Worm (Caenorhabditis elegans): ENCODE measurements around the gene cup-4.
A peak's percentile ranks its signal among the peaks of the same experiment; 100 is the strongest.

The cup-4 gene

ce11 chrIII:7854494-7855184 lies 11.7 kb upstream of the cup-4 start, which contains the start of gene rpl-35 (continued):
- TF ChIP-seq Y5F2A.4 (GFP tag; optimal IDR thresholded peaks at IDR 0.05) (peak; percentile 95), tra-1 (GFP tag; IDR thresholded peaks at IDR 0.05) (peak; percentile 100), F44E2.7 (GFP tag; IDR thresholded peaks at IDR 0.05) (peak; percentile 96), mep-1 (tag; optimal IDR thresholded peaks at IDR 0.05) (peak; percentile 100), F49E8.2 (tag; optimal IDR thresholded peaks at IDR 0.05; ENCODE audit: borderline replicate concordance) (peak; percentile 98), spr-1 (tag; optimal IDR thresholded peaks at IDR 0.05) (peak; percentile 98), duxl-1 (tag; optimal IDR thresholded peaks at IDR 0.05; ENCODE audit: poor library complexity) (peak; percentile 98), saeg-2 (GFP tag; IDR thresholded peaks at IDR 0.05) (peak; percentile 97), nhr-42 (GFP tag; IDR thresholded peaks at IDR 0.05) (peak; percentile 99), madf-9 (GFP tag; conservative IDR thresholded peaks at IDR 0.05) (peak; percentile 99), gei-8 (GFP tag; optimal IDR thresholded peaks at IDR 0.05) (peak; percentile 90), spr-3 (GFP tag; optimal IDR thresholded peaks at IDR 0.05) (peak; percentile 97), zag-1 (tag; optimal IDR thresholded peaks at IDR 0.05) (peak; percentile 92), ceh-32 (tag; optimal IDR thresholded peaks at IDR 0.05; ENCODE audit: poor library complexity) (peak; percentile 83), lin-29 (GFP tag; IDR thresholded peaks at IDR 0.05) (peak; percentile 99), dve-1 (tag; optimal IDR thresholded peaks at IDR 0.05; ENCODE audit: insufficient read depth) (peak; percentile 100), aly-2 (tag; optimal IDR thresholded peaks at IDR 0.05) (peak; percentile 95), hlh-30 (tag; optimal IDR thresholded peaks at IDR 0.05; ENCODE audit: insufficient read depth) (peak; percentile 97), F26F4.8 (GFP tag; conservative IDR thresholded peaks at IDR 0.05) (no peak), nhr-28 (tag; optimal IDR thresholded peaks at IDR 0.05) (peak; percentile 99), ama-1 (optimal IDR thresholded peaks at IDR 0.05) (peak; percentile 93), ceh-44 (GFP tag; IDR thresholded peaks at IDR 0.05) (peak; percentile 88), vab-7 (GFP tag; IDR thresholded peaks at IDR 0.05) (peak; percentile 99), ces-1 (GFP tag; optimal IDR thresholded peaks at IDR 0.05) (peak; percentile 97), Y75B8A.6 (GFP tag; IDR thresholded peaks at IDR 0.05) (peak; percentile 96), snpc-1.2 (GFP tag; IDR thresholded peaks at IDR 0.05) (peak; percentile 96), ceh-82 (tag; optimal IDR thresholded peaks at IDR 0.05) (peak; percentile 56), nhr-48 (tag; optimal IDR thresholded peaks at IDR 0.05) (peak; percentile 96), nhr-102 (tag; optimal IDR thresholded peaks at IDR 0.05) (peak; percentile 99)

- TF ChIP-seq ama-1 (optimal IDR thresholded peaks at IDR 0.05) = no peak
- TF ChIP-seq nhr-11 (tag; optimal IDR thresholded peaks at IDR 0.05) = no peak
- no peak for TF ChIP-seq zfp-3 (GFP tag; conservative IDR thresholded peaks at IDR 0.05)
- TF ChIP-seq ceh-20 (GFP tag; IDR thresholded peaks at IDR 0.05) = no peak
- TF ChIP-seq Y105C5A.15 (GFP tag; IDR thresholded peaks at IDR 0.05) = 0 out of 2 replicates have a peak, but pooled peaks have one; percentile 6
- TF ChIP-seq hlh-30 (tag; optimal IDR thresholded peaks at IDR 0.05; ENCODE audit: insufficient read depth) = no peak
- TF ChIP-seq hlh-11 (tag; optimal IDR thresholded peaks at IDR 0.05) = no peak
- no peak for TF ChIP-seq dmd-6 (GFP tag; IDR thresholded peaks at IDR 0.05)
- TF ChIP-seq F37D6.2 (tag; optimal IDR thresholded peaks at IDR 0.05) = no peak
- TF ChIP-seq F44E2.7 (GFP tag; IDR thresholded peaks at IDR 0.05) = no peak
- peak; percentile 20; the same call in 1 of the 2 replicates for TF ChIP-seq pha-4 (GFP tag; IDR thresholded peaks at IDR 0.05)
- TF ChIP-seq pha-4 (tag; optimal IDR thresholded peaks at IDR 0.05) = no peak
- TF ChIP-seq daf-8 (GFP tag; IDR thresholded peaks at IDR 0.05) = no peak
- TF ChIP-seq attf-4 (tag; optimal IDR thresholded peaks at IDR 0.05) = no peak
- TF ChIP-seq pqm-1 (tag; optimal IDR thresholded peaks at IDR 0.05) = no peak
- TF ChIP-seq nhr-41 (GFP tag; IDR thresholded peaks at IDR 0.05) = no peak
- no peak for TF ChIP-seq mes-2 (tag; optimal IDR thresholded peaks at IDR 0.05; ENCODE audit: poor library complexity, severe bottlenecking)
- TF ChIP-seq lin-29 (GFP tag; IDR thresholded peaks at IDR 0.05) = no peak
- no peak for TF ChIP-seq mxl-2 (GFP tag; conservative IDR thresholded peaks at IDR 0.05)
- no peak for TF ChIP-seq fos-1 (tag; optimal IDR thresholded peaks at IDR 0.05)
- TF ChIP-seq lin-38 (GFP tag; IDR thresholded peaks at IDR 0.05) = peak; percentile 49
- no peak for TF ChIP-seq egl-27 (tag; optimal IDR thresholded peaks at IDR 0.05)
- no peak for TF ChIP-seq hmg-1.1 (GFP tag; IDR thresholded peaks at IDR 0.05)
- no peak for TF ChIP-seq duxl-1 (tag; optimal IDR thresholded peaks at IDR 0.05; ENCODE audit: poor library complexity)
- no peak for TF ChIP-seq dmd-8 (GFP tag; IDR thresholded peaks at IDR 0.05)
- no peak for TF ChIP-seq ztf-7 (tag; optimal IDR thresholded peaks at IDR 0.05)
Measured at ce11 chrIII:7855468-7855867, 10.8 kb upstream of the cup-4 start.
